Worm (Caenorhabditis elegans): ENCODE data around the gene F13A2.4.

- TF ChIP-seq tra-4 (tag; optimal IDR thresholded peaks at IDR 0.05): no peak
- no peak for TF ChIP-seq ama-1 (optimal IDR thresholded peaks at IDR 0.05)
- TF ChIP-seq ets-7 (tag; optimal IDR thresholded peaks at IDR 0.05): no peak
- no peak for TF ChIP-seq B0310.2 (tag; optimal IDR thresholded peaks at IDR 0.05)
- no peak for TF ChIP-seq ceh-13 (GFP tag; optimal IDR thresholded peaks at IDR 0.05)
- TF ChIP-seq ceh-36 (tag; optimal IDR thresholded peaks at IDR 0.05): no peak
- no peak for TF ChIP-seq flt-1 (GFP tag; IDR thresholded peaks at IDR 0.05)
- no peak for TF ChIP-seq F13C5.2 (tag; optimal IDR thresholded peaks at IDR 0.05)
- no peak for TF ChIP-seq hmg-4 (GFP tag; optimal IDR thresholded peaks at IDR 0.05)
Measured at ce11 chrV:4423860-4424401, 23.9 kb upstream of the F13A2.4 start, which contains the start of the genes Y47D7A.9 and Y47D7A.19.
